Fruit fly (Drosophila melanogaster) whole organism, pupa: ENCODE measurements around the gene CG14853.

Experiments used
- CG10348 ChIP-seq: fragments of 200-800 bp; sonication (Bioruptor generic); IDR thresholded peaks from 2 replicates; pipeline ENCODE4 v1.3.6; 2022; ENCODE audit warnings: missing biosample characterization, missing genetic modification characterization
- CG17806 ChIP-seq: fragments of 200-800 bp; sonication (Bioruptor generic); optimal IDR thresholded peaks from 2 replicates; lab custom pipeline; 2018; ENCODE audit warnings: missing biosample characterization, mild to moderate bottlenecking, missing genetic modification characterization, moderate library complexity
- CG8301 ChIP-seq: fragments of 200-800 bp; sonication (Bioruptor generic); optimal IDR thresholded peaks from 2 replicates; lab custom pipeline; 2018; ENCODE audit warnings: missing biosample characterization, mild to moderate bottlenecking, missing genetic modification characterization
- EcR ChIP-seq: fragments of 200-800 bp; sonication (Bioruptor generic); optimal IDR thresholded peaks from 3 replicates; lab custom pipeline; 2019; ENCODE audit warnings: missing biosample characterization, missing genetic modification characterization, mild to moderate bottlenecking, moderate library complexity, missing genetic modification reagents

DNA sequence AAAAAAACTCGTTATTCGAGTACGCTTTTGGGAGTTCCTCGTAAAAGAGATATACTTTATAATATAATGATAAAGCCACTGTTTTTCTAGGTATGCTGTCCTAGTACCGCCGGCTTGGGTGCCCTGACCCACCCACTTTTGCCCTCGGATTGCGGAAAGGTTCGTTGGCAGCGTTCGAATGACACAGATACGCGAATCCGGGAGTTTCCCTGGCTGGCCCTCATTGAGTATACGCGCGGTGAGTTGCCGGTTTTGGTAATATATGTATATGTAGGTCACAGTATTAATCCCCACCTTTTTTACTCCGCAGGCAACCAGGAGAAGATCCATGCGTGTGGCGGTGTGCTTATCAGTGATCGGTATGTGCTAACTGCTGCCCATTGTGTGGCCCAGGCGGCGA lies 48.7 kb downstream of the CG14853 start:
- TF ChIP-seq CG10348 (GFP tag; lab: Robert Waterston, UW) (no peak), CG8301 (tag; lab: Kevin White, UChicago) (no peak), EcR (GFP tag; lab: Kevin White, UChicago) (no peak), CG17806 (tag; lab: Kevin White, UChicago) (no peak)
